Fruit fly (Drosophila melanogaster): Measurements from ENCODE around the gene Mpp6.

Mpp6 gene

dm6 chr2L:21206193-21206592 is 50.1 kb downstream of the Mpp6 start, which contains the start of gene clumsy:
clumsy (plus strand) TSS chr2L:21206493.
- TF ChIP-seq Vsx1 (GFP tag; optimal IDR thresholded peaks at IDR 0.05) (no peak), CG2199 (GFP tag; IDR thresholded peaks at IDR 0.05) (peak; percentile 23; the same call in 1 of the 3 replicates)
